Fruit fly (Drosophila melanogaster): ENCODE results near the gene mura.

Gene mura

DNA sequence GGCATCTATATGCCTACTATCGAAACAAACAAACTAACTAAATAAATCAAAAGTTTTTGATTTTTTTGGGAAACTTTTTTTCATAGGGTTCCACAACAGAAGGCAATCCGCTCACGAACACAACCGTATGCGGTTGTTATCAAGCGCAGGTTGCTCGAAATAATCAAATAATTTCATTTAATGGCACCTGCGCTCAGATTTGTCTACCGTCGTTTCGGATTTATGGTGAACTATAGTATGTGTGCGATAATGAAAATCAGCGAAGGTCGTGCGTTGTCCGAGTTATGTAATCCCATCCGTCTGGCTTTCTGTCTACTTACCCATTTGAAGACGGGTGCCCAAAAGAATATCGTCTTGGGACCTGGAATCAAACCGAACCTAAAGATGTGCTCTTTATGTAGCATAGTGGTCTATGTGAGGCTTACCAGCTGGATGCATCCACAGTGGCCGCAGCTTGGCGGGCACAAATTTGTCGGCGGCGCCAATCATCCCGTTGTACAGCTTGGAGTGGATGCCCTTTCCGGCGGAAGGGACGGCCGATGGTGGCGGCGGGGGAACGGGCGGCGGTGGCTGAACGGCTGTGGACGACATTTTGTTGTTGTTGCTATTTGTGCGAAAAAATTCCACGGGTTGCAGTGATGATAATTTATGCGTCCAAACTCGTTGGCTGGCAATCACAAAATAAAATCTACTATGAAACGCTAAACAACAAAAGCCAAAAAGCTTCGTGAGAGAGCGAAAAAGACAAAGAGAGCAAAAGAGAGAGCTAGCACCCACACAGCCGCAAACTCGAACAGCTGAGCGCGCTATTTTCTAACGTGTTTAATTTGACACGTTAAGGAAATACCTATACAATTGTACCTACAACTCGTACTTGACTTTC is 21.6 kb upstream of the mura start (continued):
- TF ChIP-seq D (optimal IDR thresholded peaks at IDR 0.05) (no peak), D (GFP tag; optimal IDR thresholded peaks at IDR 0.05) (no peak), NFAT (GFP tag; IDR thresholded peaks at IDR 0.05) (peak; percentile 75; the same call in 1 of the 2 replicates), CG18011 (GFP tag; optimal IDR thresholded peaks at IDR 0.05) (no peak), HmgZ (tag; optimal IDR thresholded peaks at IDR 0.05) (peak; percentile 33), h (optimal IDR thresholded peaks at IDR 0.05) (no peak), Hand (GFP tag; optimal IDR thresholded peaks at IDR 0.05) (no peak), HLH54F (GFP tag; optimal IDR thresholded peaks at IDR 0.05) (no peak), klu (GFP tag; IDR thresholded peaks at IDR 0.05) (no peak), ewg (GFP tag; optimal IDR thresholded peaks at IDR 0.05) (no peak), Ets97D (GFP tag; optimal IDR thresholded peaks at IDR 0.05) (no peak), scrt (GFP tag; optimal IDR thresholded peaks at IDR 0.05) (no peak), CG12219 (GFP tag; optimal IDR thresholded peaks at IDR 0.05) (no peak), CG18476 (GFP tag; optimal IDR thresholded peaks at IDR 0.05) (no peak), CG9727 (GFP tag; optimal IDR thresholded peaks at IDR 0.05) (no peak), CG11398 (GFP tag; optimal IDR thresholded peaks at IDR 0.05) (no peak), ssp (GFP tag; IDR thresholded peaks at IDR 0.05) (no peak), Trl (optimal IDR thresholded peaks at IDR 0.05) (peak; percentile 89 to 95), Trl (GFP tag; optimal IDR thresholded peaks at IDR 0.05) (no peak), CG1603 (tag; optimal IDR thresholded peaks at IDR 0.05) (no peak), CG4424 (GFP tag; optimal IDR thresholded peaks at IDR 0.05) (no peak), Side (GFP tag; optimal IDR thresholded peaks at IDR 0.05) (no peak), CG10431 (GFP tag; optimal IDR thresholded peaks at IDR 0.05) (no peak), stwl (tag; optimal IDR thresholded peaks at IDR 0.05) (no peak), CG11456 (GFP tag; IDR thresholded peaks at IDR 0.05) (peak; percentile 31; the same call in 1 of the 3 replicates), CG6689 (GFP tag; IDR thresholded peaks at IDR 0.05) (no peak), gce (GFP tag; IDR thresholded peaks at IDR 0.05) (no peak), lov (optimal IDR thresholded peaks at IDR 0.05) (no peak), lov (GFP tag; IDR thresholded peaks at IDR 0.05) (no peak), CG9797 (GFP tag; optimal IDR thresholded peaks at IDR 0.05) (no peak), CG8924 (tag; optimal IDR thresholded peaks at IDR 0.05) (no peak), Bteb2 (GFP tag; optimal IDR thresholded peaks at IDR 0.05) (no peak), pros (GFP tag; optimal IDR thresholded peaks at IDR 0.05) (no peak), B-H2 (GFP tag; optimal IDR thresholded peaks at IDR 0.05) (no peak), sug (tag; optimal IDR thresholded peaks at IDR 0.05) (peak; percentile 50), CG4617 (GFP tag; optimal IDR thresholded peaks at IDR 0.05; ENCODE audit: borderline replicate concordance) (no peak), CG1792 (GFP tag; optimal IDR thresholded peaks at IDR 0.05) (no peak), gem (tag; optimal IDR thresholded peaks at IDR 0.05) (no peak), psq (GFP tag; optimal IDR thresholded peaks at IDR 0.05) (no peak), Oaz (GFP tag; IDR thresholded peaks at IDR 0.05) (no peak), zf30C (GFP tag; optimal IDR thresholded peaks at IDR 0.05) (no peak), D19A (tag; optimal IDR thresholded peaks at IDR 0.05) (no peak), CG17385 (GFP tag; optimal IDR thresholded peaks at IDR 0.05) (peak; percentile 12), Lhr (GFP tag; optimal IDR thresholded peaks at IDR 0.05) (no peak), CG6765 (GFP tag; optimal IDR thresholded peaks at IDR 0.05) (no peak), CG10274 (GFP tag; optimal IDR thresholded peaks at IDR 0.05) (no peak), ftz-f1 (GFP tag; optimal IDR thresholded peaks at IDR 0.05) (no peak), prd (optimal IDR thresholded peaks at IDR 0.05) (no peak), prd (GFP tag; IDR thresholded peaks at IDR 0.05) (no peak), vnd (GFP tag; IDR thresholded peaks at IDR 0.05; ENCODE audit: partially characterized antibody) (no peak), CG1832 (GFP tag; optimal IDR thresholded peaks at IDR 0.05) (no peak)
